Fruit fly (Drosophila melanogaster) whole organism, embryonic: ENCODE results near the gene SelT.

ENCODE experiments used
- Abd-B ChIP-seq: fragments of 200-800 bp; sonication (Bioruptor generic); optimal IDR thresholded peaks from 2 replicates; lab custom pipeline; 2018; ENCODE audit warnings: missing biosample characterization, mild to moderate bottlenecking, missing genetic modification characterization, moderate library complexity
- Antp ChIP-seq: fragments of 200-800 bp; sonication (Bioruptor generic); optimal IDR thresholded peaks from 3 replicates; lab custom pipeline; 2016; ENCODE audit warnings: missing biosample characterization, missing genetic modification characterization
- B-H2 ChIP-seq: fragments of 200-800 bp; sonication (Bioruptor generic); optimal IDR thresholded peaks from 2 replicates; lab custom pipeline; 2018; ENCODE audit warnings: missing biosample characterization, mild to moderate bottlenecking, missing genetic modification characterization
- CG10209 ChIP-seq: fragments of 200-800 bp; sonication (Bioruptor generic); optimal IDR thresholded peaks from 3 replicates; lab custom pipeline; 2017; ENCODE audit warnings: missing biosample characterization, mild to moderate bottlenecking, missing genetic modification characterization, missing genetic modification reagents
- CG12219 ChIP-seq: fragments of 200-800 bp; sonication (Bioruptor generic); optimal IDR thresholded peaks from 3 replicates; lab custom pipeline; 2018; ENCODE audit warnings: missing biosample characterization, mild to moderate bottlenecking, missing genetic modification characterization
- CG13775 ChIP-seq: fragments of 200-800 bp; sonication (Bioruptor generic); optimal IDR thresholded peaks from 3 replicates; lab custom pipeline; 2017; ENCODE audit warnings: missing biosample characterization, mild to moderate bottlenecking, missing genetic modification characterization
- CG13894 ChIP-seq: fragments of 200-800 bp; sonication (Bioruptor generic); optimal IDR thresholded peaks from 3 replicates; lab custom pipeline; 2018; ENCODE audit warnings: missing biosample characterization, mild to moderate bottlenecking, missing genetic modification characterization, moderate library complexity
- CG15269 ChIP-seq: fragments of 200-800 bp; sonication (Bioruptor generic); optimal IDR thresholded peaks from 2 replicates; lab custom pipeline; 2018; ENCODE audit warnings: missing biosample characterization, mild to moderate bottlenecking, missing genetic modification characterization, moderate library complexity
- CG16815 ChIP-seq: fragments of 200-800 bp; sonication (Bioruptor generic); optimal IDR thresholded peaks from 3 replicates; lab custom pipeline; 2017; ENCODE audit warnings: missing biosample characterization, mild to moderate bottlenecking, missing genetic modification characterization
- CG17568 ChIP-seq: fragments of 200-800 bp; sonication (Bioruptor generic); optimal IDR thresholded peaks from 2 replicates; lab custom pipeline; 2018; ENCODE audit warnings: missing biosample characterization, mild to moderate bottlenecking, missing genetic modification characterization, moderate library complexity
- CG1792 ChIP-seq: fragments of 200-800 bp; sonication (Bioruptor generic); optimal IDR thresholded peaks from 2 replicates; lab custom pipeline; 2016; ENCODE audit warnings: missing biosample characterization, missing genetic modification characterization
- CG2202 ChIP-seq: fragments of 200-800 bp; sonication (Bioruptor generic); optimal IDR thresholded peaks from 2 replicates; lab custom pipeline; 2018; ENCODE audit warnings: missing biosample characterization, mild to moderate bottlenecking, missing genetic modification characterization
- CG2678 ChIP-seq: fragments of 200-800 bp; sonication (Bioruptor generic); optimal IDR thresholded peaks from 3 replicates; lab custom pipeline; 2019; ENCODE audit warnings: missing biosample characterization, mild to moderate bottlenecking, missing genetic modification characterization, moderate library complexity
- CG3281 ChIP-seq: fragments of 200-800 bp; sonication (Bioruptor generic); optimal IDR thresholded peaks from 3 replicates; lab custom pipeline; 2017; ENCODE audit warnings: missing biosample characterization, mild to moderate bottlenecking, missing genetic modification characterization
- CG34376 ChIP-seq: fragments of 200-800 bp; sonication (Bioruptor generic); optimal IDR thresholded peaks from 2 replicates; lab custom pipeline; 2018; ENCODE audit warnings: missing biosample characterization, mild to moderate bottlenecking, missing genetic modification characterization
- CG34422 ChIP-seq: fragments of 200-800 bp; sonication (Bioruptor generic); IDR thresholded peaks from 3 replicates; pipeline ENCODE4 v1.3.6; 2022; ENCODE audit warnings: missing biosample characterization, missing genetic modification characterization
- CG4707 ChIP-seq: fragments of 200-800 bp; sonication (Bioruptor generic); optimal IDR thresholded peaks from 2 replicates; lab custom pipeline; 2018; ENCODE audit warnings: missing biosample characterization, mild to moderate bottlenecking, missing genetic modification characterization, moderate library complexity
- CG7357 ChIP-seq: fragments of 200-800 bp; sonication (Bioruptor generic); IDR thresholded peaks from 3 replicates; pipeline ENCODE4 v1.3.6; 2022; ENCODE audit warnings: missing biosample characterization, missing genetic modification characterization
- CG7745 ChIP-seq: fragments of 200-800 bp; sonication (Bioruptor generic); optimal IDR thresholded peaks from 2 replicates; lab custom pipeline; 2018; ENCODE audit warnings: missing biosample characterization, mild to moderate bottlenecking, missing genetic modification characterization, moderate library complexity
- CG7786 ChIP-seq: fragments of 200-800 bp; sonication (Bioruptor generic); optimal IDR thresholded peaks from 2 replicates; lab custom pipeline; 2016; ENCODE audit warnings: missing biosample characterization, missing genetic modification characterization
- CG7928 ChIP-seq: fragments of 200-800 bp; sonication (Bioruptor generic); optimal IDR thresholded peaks from 2 replicates; lab custom pipeline; 2017; ENCODE audit warnings: missing biosample characterization, mild to moderate bottlenecking, missing genetic modification characterization
- CG8478 ChIP-seq: fragments of >200 bp; optimal IDR thresholded peaks from 2 replicates; lab custom pipeline; 2018
- CG8944 ChIP-seq: fragments of 200-800 bp; sonication (Bioruptor generic); optimal IDR thresholded peaks from 3 replicates; lab custom pipeline; 2016; ENCODE audit warnings: missing biosample characterization, missing genetic modification characterization
- CrebB ChIP-seq: fragments of 200-800 bp; sonication (Bioruptor generic); optimal IDR thresholded peaks from 3 replicates; lab custom pipeline; 2018; ENCODE audit warnings: missing biosample characterization, mild to moderate bottlenecking, missing genetic modification characterization
- D19A ChIP-seq: fragments of 200-800 bp; optimal IDR thresholded peaks from 3 replicates; lab custom pipeline; 2019; ENCODE audit warnings: missing biosample characterization, mild to moderate bottlenecking, missing genetic modification characterization, moderate library complexity
- Dref ChIP-seq: fragments of 200-800 bp; sonication (Bioruptor generic); IDR thresholded peaks from 2 replicates; pipeline ENCODE4 v1.3.6; 2022; ENCODE audit warnings: missing biosample characterization, missing genetic modification characterization
- Fer3 ChIP-seq: fragments of 200-800 bp; sonication (Bioruptor generic); optimal IDR thresholded peaks from 2 replicates; lab custom pipeline; 2018; ENCODE audit warnings: missing biosample characterization, mild to moderate bottlenecking, missing genetic modification characterization, moderate library complexity
- H2.0 ChIP-seq: fragments of 200-800 bp; sonication (Bioruptor generic); IDR thresholded peaks from 2 replicates; pipeline ENCODE4 v1.3.6; 2022; ENCODE audit warnings: missing biosample characterization, missing genetic modification characterization
- HLH3B ChIP-seq: fragments of 200-800 bp; sonication (Bioruptor generic); IDR thresholded peaks from 2 replicates; pipeline ENCODE4 v1.3.6; 2022; ENCODE audit warnings: missing biosample characterization, missing genetic modification characterization
- MESR4 ChIP-seq: fragments of 200-800 bp; sonication (Bioruptor generic); optimal IDR thresholded peaks from 2 replicates; lab custom pipeline; 2018; ENCODE audit warnings: missing biosample characterization, mild to moderate bottlenecking, missing genetic modification characterization, moderate library complexity
- Mrtf ChIP-seq: fragments of 200-800 bp; sonication (Bioruptor generic); IDR thresholded peaks from 3 replicates; pipeline ENCODE4 v1.3.6; 2022; ENCODE audit warnings: missing biosample characterization, missing genetic modification characterization
- bsh ChIP-seq, 2 experiments: fragments of 200-800 bp; sonication (Bioruptor generic); optimal IDR thresholded peaks; 2 replicates each; lab custom pipeline; 2017 to 2018; ENCODE audit warnings: mild to moderate bottlenecking in 2 of 2, missing biosample characterization in 2 of 2, missing genetic modification characterization in 2 of 2, moderate library complexity in 1 of 2
- cad ChIP-seq: fragments of >200 bp; optimal IDR thresholded peaks from 2 replicates; lab custom pipeline; 2017; ENCODE audit warnings: missing biosample characterization, missing genetic modification characterization
- dimm ChIP-seq: fragments of 200-800 bp; sonication (Bioruptor generic); IDR thresholded peaks from 2 replicates; pipeline ENCODE4 v1.3.6; 2022; ENCODE audit warnings: missing biosample characterization, missing genetic modification characterization
- en ChIP-seq: fragments of 200-800 bp; sonication (Bioruptor generic); optimal IDR thresholded peaks from 2 replicates; lab custom pipeline; 2016; ENCODE audit warnings: missing biosample characterization, missing genetic modification characterization
- fd3F ChIP-seq: fragments of 200-800 bp; sonication (Bioruptor generic); optimal IDR thresholded peaks from 2 replicates; lab custom pipeline; 2018; ENCODE audit warnings: missing biosample characterization, mild to moderate bottlenecking, missing genetic modification characterization, moderate library complexity
- gce ChIP-seq: fragments of 200-800 bp; sonication (Bioruptor generic); IDR thresholded peaks from 3 replicates; pipeline ENCODE4 v1.3.6; 2022; ENCODE audit warnings: missing biosample characterization, missing genetic modification characterization
- hkb ChIP-seq, 2 experiments: fragments of 200-800 bp in 1 of 2; fragments of >200 bp in 1 of 2; sonication (Bioruptor generic) in 1 of 2; IDR thresholded peaks in 1 of 2; optimal IDR thresholded peaks in 1 of 2; 2 replicates each; pipeline versions ENCODE4 v1.3.6 to Lab custom; 2017 to 2022; ENCODE audit warnings: missing biosample characterization in 1 of 2, missing genetic modification characterization in 1 of 2
- lov ChIP-seq, 2 experiments: fragments of 200-800 bp in 1 of 2; fragments of >200 bp in 1 of 2; sonication (Bioruptor generic) in 1 of 2; IDR thresholded peaks in 1 of 2; optimal IDR thresholded peaks in 1 of 2; 2 replicates in 1 of 2; 3 replicates in 1 of 2; pipeline versions ENCODE4 v1.3.6 to Lab custom; 2017 to 2022; ENCODE audit warnings: missing biosample characterization in 1 of 2, missing genetic modification characterization in 1 of 2
- nerfin-1 ChIP-seq: fragments of 200-800 bp; sonication (Bioruptor generic); optimal IDR thresholded peaks from 3 replicates; lab custom pipeline; 2019; ENCODE audit warnings: missing biosample characterization, mild to moderate bottlenecking, missing genetic modification characterization, moderate library complexity
- pho ChIP-seq: fragments of 200-800 bp; sonication (Bioruptor generic); optimal IDR thresholded peaks from 2 replicates; lab custom pipeline; 2016; ENCODE audit warnings: missing biosample characterization, missing genetic modification characterization
- sens-2 ChIP-seq: fragments of 200-800 bp; sonication (Bioruptor generic); IDR thresholded peaks from 2 replicates; pipeline ENCODE4 v1.3.6; 2022; ENCODE audit warnings: missing biosample characterization, missing genetic modification characterization
- sim ChIP-seq: fragments of 200-800 bp; sonication (Bioruptor generic); IDR thresholded peaks from 2 replicates; pipeline ENCODE4 v1.3.6; 2022; ENCODE audit warnings: missing biosample characterization, missing genetic modification characterization
- trh ChIP-seq: fragments of 200-800 bp; sonication (Bioruptor generic); optimal IDR thresholded peaks from 2 replicates; lab custom pipeline; 2016; ENCODE audit warnings: missing biosample characterization, missing genetic modification characterization
- twi ChIP-seq: fragments of 200-800 bp; optimal IDR thresholded peaks from 2 replicates; lab custom pipeline; 2019; ENCODE audit warnings: missing biosample characterization, mild to moderate bottlenecking, missing genetic modification characterization, moderate library complexity
- unc-4 ChIP-seq: fragments of 200-800 bp; sonication (Bioruptor generic); IDR thresholded peaks from 2 replicates; pipeline ENCODE4 v1.3.6; 2022; ENCODE audit warnings: missing biosample characterization, missing genetic modification characterization; ENCODE audit not compliant: partially characterized antibody
- unpg ChIP-seq: fragments of 200-800 bp; sonication (Bioruptor generic); optimal IDR thresholded peaks from 3 replicates; lab custom pipeline; 2018; ENCODE audit warnings: missing biosample characterization, mild to moderate bottlenecking, missing genetic modification characterization, moderate library complexity
- usp ChIP-seq: fragments of >200 bp; optimal IDR thresholded peaks from 2 replicates; lab custom pipeline; 2017; ENCODE audit warnings: missing biosample characterization, missing genetic modification characterization
- yki ChIP-seq: fragments of >200 bp; optimal IDR thresholded peaks from 3 replicates; lab custom pipeline; 2018

Gene SelT

DNA sequence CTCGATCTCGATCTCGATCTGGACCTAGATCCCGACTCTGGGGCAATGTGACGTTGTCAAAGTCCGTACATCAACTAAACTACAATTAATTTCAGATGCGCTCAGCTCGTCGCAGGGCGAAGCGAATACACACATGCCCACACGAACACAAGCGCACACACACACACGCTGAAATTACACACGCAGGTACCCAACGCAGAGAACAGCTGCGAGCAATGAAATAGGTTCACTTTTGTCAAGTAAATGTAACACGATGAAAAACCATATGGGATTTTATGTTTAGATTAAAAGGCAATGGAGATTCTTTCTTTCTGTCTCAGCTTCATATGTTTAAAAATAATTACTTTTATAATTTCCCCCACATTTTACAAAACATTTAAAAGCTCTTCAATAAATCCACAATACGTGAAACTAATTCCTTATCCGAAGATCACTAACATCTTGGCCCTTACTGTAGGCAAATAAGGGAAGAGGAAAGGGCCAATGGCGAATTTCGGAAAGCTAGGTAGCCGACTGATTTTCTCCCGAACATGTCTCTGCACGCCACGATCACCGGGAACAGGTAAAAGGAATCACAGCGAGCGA lies 10.3 kb upstream of the SelT start (continued):
- peak; percentile 90 for TF ChIP-seq CG2678 (tag; lab: Kevin White, UChicago)
- TF ChIP-seq unc-4 (GFP tag; lab: Robert Waterston, UW), result no peak
- peak; percentile 64 for TF ChIP-seq CG12219 (GFP tag; lab: Kevin White, UChicago)
- TF ChIP-seq fd3F (GFP tag; lab: Kevin White, UChicago), result peak; percentile 69
- peak; percentile 87 for TF ChIP-seq CG17568 (GFP tag; lab: Kevin White, UChicago)
- TF ChIP-seq CG13894 (tag; lab: Kevin White, UChicago), result peak; percentile 67
- no peak for TF ChIP-seq Dref (GFP tag; lab: Robert Waterston, UW)
- TF ChIP-seq twi, result peak; percentile 89
- TF ChIP-seq sim, result peak; percentile 50; the same call in 1 of the 2 replicates
- peak; percentile 90 for TF ChIP-seq CG16815 (GFP tag; lab: Kevin White, UChicago)
- TF ChIP-seq CG7357, result peak; percentile 72
- peak; percentile 53 for TF ChIP-seq CG7928 (GFP tag; lab: Kevin White, UChicago)
- TF ChIP-seq CG8478 (lab: Kevin White, UChicago), result no peak
- peak; percentile 68 for TF ChIP-seq Abd-B (GFP tag; lab: Kevin White, UChicago)
- TF ChIP-seq H2.0 (GFP tag; lab: Robert Waterston, UW), result peak; percentile 62
- TF ChIP-seq MESR4 (GFP tag; lab: Kevin White, UChicago), result peak; percentile 11
- TF ChIP-seq unpg (GFP tag; lab: Kevin White, UChicago), result peak; percentile 79
- TF ChIP-seq D19A (tag; lab: Kevin White, UChicago), result peak; percentile 74
- TF ChIP-seq CG34376, result peak; percentile 75
- peak; percentile 75 for TF ChIP-seq Antp (GFP tag; lab: Kevin White, UChicago)
- TF ChIP-seq hkb (optimal IDR thresholded peaks at IDR 0.05; lab: Kevin White, UChicago), result no peak
- peak; percentile 85 for TF ChIP-seq hkb (GFP tag; IDR thresholded peaks at IDR 0.05; lab: Robert Waterston, UW)
- TF ChIP-seq CG1792 (GFP tag; lab: Kevin White, UChicago), result peak; percentile 9
- TF ChIP-seq B-H2, result peak; percentile 43
- TF ChIP-seq en (GFP tag; lab: Kevin White, UChicago), result peak; percentile 45
- peak; percentile 74; the same call in 2 of the 3 replicates for TF ChIP-seq Mrtf (GFP tag; lab: Robert Waterston, UW)
- peak; percentile 60 for TF ChIP-seq sens-2 (GFP tag; lab: Robert Waterston, UW)
- TF ChIP-seq pho (GFP tag; lab: Kevin White, UChicago), result peak; percentile 48
- TF ChIP-seq CrebB (tag; lab: Kevin White, UChicago), result peak; percentile 56
- TF ChIP-seq CG15269 (tag; lab: Kevin White, UChicago), result peak; percentile 84
- peak; percentile 79 for TF ChIP-seq CG7786 (GFP tag; lab: Kevin White, UChicago)
- peak; percentile 75 for TF ChIP-seq nerfin-1
- TF ChIP-seq CG10209 (GFP tag; lab: Kevin White, UChicago), result peak; percentile 83
- TF ChIP-seq yki (lab: Kevin White, UChicago), result peak; percentile 68
- TF ChIP-seq CG4707 (GFP tag; lab: Kevin White, UChicago), result peak; percentile 69
- peak; percentile 85 for TF ChIP-seq CG2202 (tag; lab: Kevin White, UChicago)
- TF ChIP-seq bsh (GFP tag; optimal IDR thresholded peaks at IDR 0.05; lab: Kevin White, UChicago), result peak; percentile 75 to 83
- TF ChIP-seq lov (optimal IDR thresholded peaks at IDR 0.05; lab: Kevin White, UChicago), result no peak
- TF ChIP-seq lov (GFP tag; IDR thresholded peaks at IDR 0.05; lab: Robert Waterston, UW), result 0 out of 3 replicates have a peak, but pooled peaks have one; percentile 61
- TF ChIP-seq CG13775 (GFP tag; lab: Kevin White, UChicago), result peak; percentile 80
- no peak for TF ChIP-seq cad (GFP tag; lab: Kevin White, UChicago)
- 0 out of 3 replicates have a peak, but pooled peaks have one; percentile 50 for TF ChIP-seq gce
- peak; percentile 88 for TF ChIP-seq CG3281 (GFP tag; lab: Kevin White, UChicago)
- peak; percentile 30 for TF ChIP-seq CG7745 (tag; lab: Kevin White, UChicago)
- TF ChIP-seq dimm (GFP tag; lab: Robert Waterston, UW), result peak; percentile 67
- peak; percentile 75; the same call in 2 of the 3 replicates for TF ChIP-seq CG34422
- TF ChIP-seq trh (GFP tag; lab: Kevin White, UChicago), result no peak
- TF ChIP-seq usp, result no peak
- peak; percentile 76 for TF ChIP-seq Fer3
- peak; percentile 84 for TF ChIP-seq HLH3B (GFP tag; lab: Robert Waterston, UW)
- TF ChIP-seq CG8944 (GFP tag; lab: Kevin White, UChicago), result peak; percentile 44
